Worm (Caenorhabditis elegans) whole organism, L1 larva: ENCODE data around the gene tig-3.
A peak's percentile ranks its signal among the peaks of the same experiment; 100 is the strongest.

Source experiments
- C04F5.9 ChIP-seq: sonication (generic microtip); optimal IDR thresholded peaks from 2 replicates; lab custom pipeline; 2016; ENCODE audit warnings: missing genetic modification characterization, missing compliant biosample characterization
- C16A3.4 ChIP-seq: fragments of 150-350 bp; optimal IDR thresholded peaks from 2 replicates; lab custom pipeline; 2014; ENCODE audit warnings: missing biosample characterization, missing genetic modification characterization
- alr-1 ChIP-seq: fragments of 200-800 bp; sonication (Bioruptor generic); optimal IDR thresholded peaks from 2 replicates; lab custom pipeline; 2018; ENCODE audit warnings: borderline replicate concordance, mild to moderate bottlenecking, missing genetic modification characterization, missing compliant biosample characterization
- ama-1 ChIP-seq: fragments of 150-350 bp; optimal IDR thresholded peaks from 2 replicates; lab custom pipeline; 2014
- ceh-63 ChIP-seq: fragments of 200-800 bp; sonication (Bioruptor generic); optimal IDR thresholded peaks from 2 replicates; lab custom pipeline; 2018; ENCODE audit warnings: mild to moderate bottlenecking, missing genetic modification characterization, missing compliant biosample characterization
- ceh-88 ChIP-seq: fragments of 200-800 bp; sonication (Bioruptor generic); IDR thresholded peaks from 2 replicates; pipeline ENCODE4 v1.3.6; 2022; ENCODE audit warnings: missing genetic modification characterization, missing compliant biosample characterization
- efl-3 ChIP-seq: fragments of 200-800 bp; sonication (Bioruptor generic); optimal IDR thresholded peaks from 2 replicates; lab custom pipeline; 2018; ENCODE audit warnings: mild to moderate bottlenecking, missing genetic modification characterization, missing compliant biosample characterization
- egl-13 ChIP-seq: sonication (generic microtip); optimal IDR thresholded peaks from 2 replicates; lab custom pipeline; 2016; ENCODE audit warnings: missing genotype, missing genetic modification reagents, missing genetic modification characterization, missing compliant biosample characterization
- elt-3 ChIP-seq, 6 experiments: fragments of 150-350 bp in 1 of 6; sonication (generic microtip); optimal IDR thresholded peaks; 2 replicates each; lab custom pipeline; 2017 to 2018; ENCODE audit warnings: missing biosample characterization in 6 of 6, missing genetic modification characterization in 6 of 6, inconsistent platforms in 1 of 6
- ets-5 ChIP-seq: fragments of 200-800 bp; sonication (Bioruptor generic); IDR thresholded peaks from 2 replicates; pipeline ENCODE4 v1.3.6; 2022; ENCODE audit warnings: missing genetic modification characterization, missing compliant biosample characterization
- fkh-4 ChIP-seq: sonication (generic microtip); optimal IDR thresholded peaks from 2 replicates; lab custom pipeline; 2016; ENCODE audit warnings: missing compliant biosample characterization, missing genetic modification characterization, borderline replicate concordance
- fkh-8 ChIP-seq: sonication (generic microtip); optimal IDR thresholded peaks from 2 replicates; lab custom pipeline; 2016; ENCODE audit warnings: mild to moderate bottlenecking, missing genetic modification characterization, missing compliant biosample characterization
- fos-1 ChIP-seq: fragments of 150-350 bp; optimal IDR thresholded peaks from 2 replicates; lab custom pipeline; 2014; ENCODE audit warnings: missing biosample characterization, missing genetic modification characterization
- grh-1 ChIP-seq: fragments of 200-800 bp; sonication (Bioruptor generic); IDR thresholded peaks from 2 replicates; pipeline ENCODE4 v1.3.6; 2022; ENCODE audit warnings: missing genetic modification reagents, missing genetic modification characterization, missing compliant biosample characterization
- hlh-4 ChIP-seq: sonication (generic microtip); optimal IDR thresholded peaks from 2 replicates; lab custom pipeline; 2016; ENCODE audit warnings: mild to moderate bottlenecking, missing genetic modification characterization, missing compliant biosample characterization
- irx-1 ChIP-seq: sonication (generic microtip); optimal IDR thresholded peaks from 2 replicates; lab custom pipeline; 2016; ENCODE audit warnings: missing genetic modification characterization, missing compliant biosample characterization
- lin-14 ChIP-seq: fragments of 200-800 bp; sonication (Bioruptor generic); optimal IDR thresholded peaks from 2 replicates; lab custom pipeline; 2018; ENCODE audit warnings: mild to moderate bottlenecking, missing genetic modification characterization, moderate library complexity, missing compliant biosample characterization
- lin-35 ChIP-seq, 2 experiments: fragments of 150-350 bp; optimal IDR thresholded peaks; 2 replicates each; lab custom pipeline; 2014; ENCODE audit warnings: missing biosample characterization in 2 of 2, missing genetic modification characterization in 2 of 2, missing genetic modification reagents in 2 of 2
- lin-39 ChIP-seq: fragments of 150-350 bp; optimal IDR thresholded peaks from 2 replicates; lab custom pipeline; 2014; ENCODE audit warnings: missing biosample characterization, missing genetic modification reagents, missing genetic modification characterization
- lir-3 ChIP-seq: sonication (generic microtip); optimal IDR thresholded peaks from 2 replicates; lab custom pipeline; 2016; ENCODE audit warnings: mild to moderate bottlenecking, missing genetic modification characterization, moderate library complexity, missing compliant biosample characterization; ENCODE audit not compliant: poor library complexity
- lsy-2 ChIP-seq, 2 experiments: fragments of 150-350 bp; optimal IDR thresholded peaks; 2 replicates each; lab custom pipeline; 2014; ENCODE audit warnings: missing biosample characterization in 2 of 2, missing genetic modification characterization in 2 of 2
- mdl-1 ChIP-seq, 2 experiments: fragments of 150-350 bp; optimal IDR thresholded peaks; 2 replicates each; lab custom pipeline; 2014 to 2017; ENCODE audit warnings: missing biosample characterization in 2 of 2, missing genetic modification characterization in 2 of 2, inconsistent platforms in 1 of 2
- mep-1 ChIP-seq: fragments of 150-350 bp; optimal IDR thresholded peaks from 2 replicates; lab custom pipeline; 2014; ENCODE audit warnings: missing biosample characterization, missing genetic modification characterization
- nhr-11 ChIP-seq: fragments of 150-350 bp; optimal IDR thresholded peaks from 2 replicates; lab custom pipeline; 2014; ENCODE audit warnings: missing biosample characterization, missing genetic modification characterization
- nhr-19 ChIP-seq: fragments of 200-800 bp; sonication (Bioruptor generic); conservative IDR thresholded peaks from 2 replicates; pipeline ENCODE4 v1.3.6; 2022; ENCODE audit warnings: missing genetic modification characterization, missing compliant biosample characterization
- nhr-20 ChIP-seq: sonication (generic microtip); optimal IDR thresholded peaks from 2 replicates; lab custom pipeline; 2016; ENCODE audit warnings: mild to moderate bottlenecking, missing genetic modification characterization, missing compliant biosample characterization
- nhr-237 ChIP-seq: fragments of 150-350 bp; optimal IDR thresholded peaks from 2 replicates; lab custom pipeline; 2014; ENCODE audit warnings: missing biosample characterization, missing genetic modification characterization
- nhr-28 ChIP-seq: fragments of 150-350 bp; optimal IDR thresholded peaks from 2 replicates; lab custom pipeline; 2014; ENCODE audit warnings: missing biosample characterization, missing genetic modification characterization
- nhr-47 ChIP-seq: sonication (generic microtip); optimal IDR thresholded peaks from 2 replicates; lab custom pipeline; 2016; ENCODE audit warnings: mild to moderate bottlenecking, missing genetic modification characterization, moderate library complexity, missing compliant biosample characterization
- nhr-76 ChIP-seq: sonication (generic microtip); optimal IDR thresholded peaks from 2 replicates; lab custom pipeline; 2017; ENCODE audit warnings: missing biosample characterization, missing genetic modification characterization
- nhr-84 ChIP-seq: sonication (generic microtip); optimal IDR thresholded peaks from 2 replicates; lab custom pipeline; 2017; ENCODE audit warnings: missing biosample characterization, missing genetic modification characterization
- nhr-85 ChIP-seq: sonication (generic microtip); peaks from one replicate; lab custom pipeline; 2016; ENCODE audit warnings: missing genetic modification characterization, inconsistent platforms, missing compliant biosample characterization
- nhr-90 ChIP-seq: sonication (generic microtip); optimal IDR thresholded peaks from 2 replicates; lab custom pipeline; 2016; ENCODE audit warnings: mild to moderate bottlenecking, missing genetic modification characterization, missing compliant biosample characterization; ENCODE audit not compliant: poor library complexity
- pag-3 ChIP-seq: sonication (generic microtip); optimal IDR thresholded peaks from 2 replicates; lab custom pipeline; 2017; ENCODE audit warnings: missing genetic modification characterization, mild to moderate bottlenecking, missing compliant biosample characterization, antibody characterized with exemption, borderline replicate concordance; ENCODE audit not compliant: insufficient read depth
- rnt-1 ChIP-seq: sonication (generic microtip); optimal IDR thresholded peaks from 2 replicates; lab custom pipeline; 2016; ENCODE audit warnings: mild to moderate bottlenecking, missing genetic modification characterization, moderate library complexity, missing compliant biosample characterization
- skn-1 ChIP-seq: fragments of 150-350 bp; optimal IDR thresholded peaks from 2 replicates; lab custom pipeline; 2014; ENCODE audit warnings: missing biosample characterization, missing genetic modification characterization
- snpc-4 ChIP-seq: fragments of 150-350 bp; optimal IDR thresholded peaks from 2 replicates; lab custom pipeline; 2014; ENCODE audit warnings: missing biosample characterization, missing genetic modification characterization
- snu-23 ChIP-seq: sonication (generic microtip); optimal IDR thresholded peaks from 2 replicates; lab custom pipeline; 2016; ENCODE audit warnings: missing genetic modification characterization, missing compliant biosample characterization
- sptf-1 ChIP-seq: fragments of 150-350 bp; optimal IDR thresholded peaks from 2 replicates; lab custom pipeline; 2014; ENCODE audit warnings: missing biosample characterization, missing genetic modification characterization
- swsn-7 ChIP-seq: sonication (generic microtip); optimal IDR thresholded peaks from 2 replicates; lab custom pipeline; 2016; ENCODE audit warnings: missing genetic modification characterization, missing compliant biosample characterization
- tbx-2 ChIP-seq: sonication (generic microtip); optimal IDR thresholded peaks from 2 replicates; lab custom pipeline; 2016; ENCODE audit warnings: missing genetic modification characterization, missing compliant biosample characterization
- unc-30 ChIP-seq: sonication (generic microtip); optimal IDR thresholded peaks from 2 replicates; lab custom pipeline; 2017; ENCODE audit warnings: missing biosample characterization, missing genetic modification characterization
- unc-62 ChIP-seq: fragments of 150-350 bp; optimal IDR thresholded peaks from 2 replicates; lab custom pipeline; 2014; ENCODE audit warnings: missing biosample characterization, missing genetic modification reagents, missing genetic modification characterization
- unc-98 ChIP-seq: fragments of 200-800 bp; sonication (Bioruptor generic); IDR thresholded peaks from 2 replicates; pipeline ENCODE4 v1.3.6; 2022; ENCODE audit warnings: missing genetic modification characterization, missing compliant biosample characterization
- vab-15 ChIP-seq: sonication (generic microtip); optimal IDR thresholded peaks from 2 replicates; lab custom pipeline; 2017; ENCODE audit warnings: missing genotype, mild to moderate bottlenecking, missing genetic modification characterization, missing compliant biosample characterization
- xbp-1 ChIP-seq: sonication (generic microtip); optimal IDR thresholded peaks from 2 replicates; lab custom pipeline; 2016; ENCODE audit warnings: missing genetic modification characterization, missing compliant biosample characterization
- zag-1 ChIP-seq: fragments of 150-350 bp; optimal IDR thresholded peaks from 2 replicates; lab custom pipeline; 2014; ENCODE audit warnings: missing biosample characterization, missing genetic modification characterization
- zip-4 ChIP-seq: fragments of 200-800 bp; sonication (Bioruptor generic); optimal IDR thresholded peaks from 2 replicates; lab custom pipeline; 2018; ENCODE audit warnings: mild to moderate bottlenecking, missing genetic modification characterization, moderate library complexity, missing compliant biosample characterization
- ztf-11 ChIP-seq, 2 experiments: sonication (generic microtip); optimal IDR thresholded peaks; 2 replicates each; lab custom pipeline; 2016 to 2017; ENCODE audit warnings: missing genetic modification characterization in 2 of 2, missing biosample characterization in 1 of 2, missing compliant biosample characterization in 1 of 2
- ztf-4 ChIP-seq: fragments of 150-350 bp; optimal IDR thresholded peaks from 2 replicates; lab custom pipeline; 2014; ENCODE audit warnings: missing biosample characterization, missing genetic modification characterization

Gene tig-3

DNA sequence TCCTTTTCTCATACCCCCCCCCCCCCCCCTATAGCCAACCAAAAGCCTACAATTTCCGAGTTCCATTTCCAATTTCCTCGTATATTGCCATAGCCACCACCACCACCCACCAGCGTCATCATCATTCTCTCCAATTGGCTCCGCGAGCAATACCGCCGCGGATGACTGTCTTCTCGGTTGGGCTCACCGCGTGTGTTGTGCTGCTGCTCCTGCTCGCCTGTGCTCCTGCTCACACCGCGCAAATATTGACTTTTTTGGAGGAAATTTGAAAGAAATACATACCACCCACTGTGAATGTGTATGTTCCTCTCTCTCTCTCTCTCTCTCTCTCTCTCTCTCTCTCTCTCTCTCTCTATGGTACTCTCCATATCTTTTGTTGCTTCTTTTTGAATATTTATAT, 13.0 kb upstream of the tig-3 start:
- TF ChIP-seq swsn-7 (tag; lab: Kevin White, UChicago) (no peak), egl-13 (tag; lab: Kevin White, UChicago) (no peak), zip-4 (GFP tag; lab: Kevin White, UChicago) (no peak), lsy-2 (tag; optimal IDR thresholded peaks at IDR 0.05; lab: Kevin White, UChicago) (no peak), sptf-1 (tag; lab: Kevin White, UChicago) (no peak)

DNA sequence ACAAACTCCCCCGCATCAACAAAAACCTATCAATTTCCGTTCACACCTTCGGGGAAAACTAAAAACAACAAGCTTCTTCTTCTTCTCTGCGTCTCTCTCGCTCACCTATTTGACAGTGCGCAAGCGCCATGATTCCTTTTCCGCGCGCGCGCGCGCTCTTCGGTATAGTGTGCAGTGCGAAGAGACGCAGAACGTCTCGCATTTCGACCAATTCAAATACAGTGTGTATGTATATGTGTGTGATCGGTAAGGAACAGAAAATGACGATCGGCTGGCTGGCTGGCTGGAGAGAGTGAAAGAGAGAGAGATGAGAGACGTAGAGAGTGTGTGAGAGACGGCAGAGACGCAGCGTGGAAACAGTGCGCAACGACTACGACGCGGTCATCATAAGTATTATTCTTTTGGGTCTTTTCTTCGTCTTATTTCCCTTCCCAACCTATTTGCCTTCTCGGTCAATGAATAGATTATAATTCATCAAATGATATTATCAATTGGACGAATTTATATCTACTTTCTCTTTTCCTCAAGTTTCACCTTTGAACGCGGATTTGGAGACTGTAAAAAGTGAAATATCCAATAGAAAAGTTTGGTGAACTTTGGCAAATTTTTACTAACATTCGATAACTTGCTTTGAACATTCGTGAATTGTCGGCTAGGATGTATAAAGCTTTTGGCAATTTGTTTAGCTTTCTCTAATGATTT, 11.6 kb upstream of the tig-3 start:
- TF ChIP-seq rnt-1 (tag; lab: Kevin White, UChicago) = peak; percentile 21
- peak; percentile 28 for TF ChIP-seq irx-1
- no peak for TF ChIP-seq C04F5.9 (tag; lab: Kevin White, UChicago)
- peak; percentile 62 for TF ChIP-seq C16A3.4 (tag; lab: Kevin White, UChicago)
- TF ChIP-seq ztf-11 (tag; optimal IDR thresholded peaks at IDR 0.05; lab: Kevin White, UChicago) = peak in 1 of 2 experiments; percentile 14
- TF ChIP-seq lin-39 (tag; lab: Kevin White, UChicago) = no peak
- no peak for TF ChIP-seq nhr-28
- TF ChIP-seq nhr-84 = no peak
- peak; percentile 25 to 76 for TF ChIP-seq lin-35 (GFP tag; optimal IDR thresholded peaks at IDR 0.05; lab: Kevin White, UChicago)
- TF ChIP-seq ets-5 (GFP tag; lab: Robert Waterston, UW) = no peak
- TF ChIP-seq efl-3 (GFP tag; lab: Kevin White, UChicago) = no peak
- TF ChIP-seq nhr-19 (GFP tag; lab: Robert Waterston, UW) = 0 out of 2 replicates have a peak, but pooled peaks have one; percentile 41
- 0 out of 2 replicates have a peak, but pooled peaks have one; percentile 9 for TF ChIP-seq ceh-88
- TF ChIP-seq lsy-2 (tag; optimal IDR thresholded peaks at IDR 0.05; lab: Kevin White, UChicago) = peak; percentile 44 to 71
- no peak for TF ChIP-seq nhr-76 (tag; lab: Kevin White, UChicago)
- peak; percentile 88 for TF ChIP-seq lin-14 (GFP tag; lab: Kevin White, UChicago)
- peak; percentile 29 for TF ChIP-seq swsn-7 (tag; lab: Kevin White, UChicago)
- peak; percentile 83 for TF ChIP-seq nhr-20
- peak; percentile 31 for TF ChIP-seq skn-1 (tag; lab: Kevin White, UChicago)
- no peak for TF ChIP-seq nhr-11 (tag; lab: Kevin White, UChicago)
- no peak for TF ChIP-seq ama-1 (lab: Kevin White, UChicago)
- peak; percentile 64 for TF ChIP-seq nhr-90 (tag; lab: Kevin White, UChicago)
- peak; percentile 8 for TF ChIP-seq snpc-4 (tag; lab: Kevin White, UChicago)
- TF ChIP-seq mep-1 (tag; lab: Kevin White, UChicago) = peak; percentile 75
- peak; percentile 19 for TF ChIP-seq xbp-1
- no peak for TF ChIP-seq unc-62
- TF ChIP-seq nhr-47 (tag; lab: Kevin White, UChicago) = peak; percentile 52
- no peak for TF ChIP-seq vab-15 (tag; lab: Kevin White, UChicago)
- TF ChIP-seq ztf-4 = no peak
- no peak for TF ChIP-seq unc-30 (tag; lab: Kevin White, UChicago)
- TF ChIP-seq mdl-1 (tag; optimal IDR thresholded peaks at IDR 0.05; lab: Kevin White, UChicago) = peak in 1 of 2 experiments; percentile 79
- TF ChIP-seq unc-98 = no peak
- no peak for TF ChIP-seq hlh-4
- TF ChIP-seq pag-3 (tag; lab: Kevin White, UChicago) = no peak
- TF ChIP-seq lir-3 (tag; lab: Kevin White, UChicago) = no peak
- peak in 4 of 6 experiments; percentile 8 to 84 (median 66) for TF ChIP-seq elt-3 (tag; optimal IDR thresholded peaks at IDR 0.05; lab: Kevin White, UChicago)
- TF ChIP-seq nhr-237 (tag; lab: Kevin White, UChicago) = no peak
- TF ChIP-seq zag-1 (tag; lab: Kevin White, UChicago) = no peak
- no peak for TF ChIP-seq ceh-63
- peak; percentile 44 for TF ChIP-seq grh-1
- TF ChIP-seq snu-23 (GFP tag; lab: Kevin White, UChicago) = peak; percentile 80
- TF ChIP-seq alr-1 = no peak
- TF ChIP-seq nhr-85 = peak; percentile 91
- no peak for TF ChIP-seq fkh-4 (tag; lab: Kevin White, UChicago)
- peak; percentile 8 for TF ChIP-seq fos-1 (tag; lab: Kevin White, UChicago)
- TF ChIP-seq tbx-2 (tag; lab: Kevin White, UChicago) = peak; percentile 64
- no peak for TF ChIP-seq fkh-8 (tag; lab: Kevin White, UChicago)
